Worm (Caenorhabditis elegans) whole organism, early embryonic: ENCODE measurements around the gene K08E4.3.

Source experiments
- B0310.2 ChIP-seq: sonication (generic microtip); optimal IDR thresholded peaks from 2 replicates; lab custom pipeline; 2016; ENCODE audit warnings: mild to moderate bottlenecking, missing genetic modification characterization, missing compliant biosample characterization
- ama-1 ChIP-seq: fragments of 150-350 bp; optimal IDR thresholded peaks from 2 replicates; lab custom pipeline; 2014
- flt-1 ChIP-seq: fragments of 200-800 bp; sonication (Bioruptor generic); IDR thresholded peaks from 2 replicates; pipeline ENCODE4 v1.3.6; 2022; ENCODE audit warnings: missing genetic modification characterization, missing compliant biosample characterization
- hmbx-1 ChIP-seq: sonication (generic microtip); optimal IDR thresholded peaks from 2 replicates; lab custom pipeline; 2016; ENCODE audit warnings: mild to moderate bottlenecking, missing genetic modification characterization, missing compliant biosample characterization
- hnd-1 ChIP-seq: sonication (generic microtip); optimal IDR thresholded peaks from 2 replicates; lab custom pipeline; 2016; ENCODE audit warnings: missing genetic modification characterization, missing compliant biosample characterization
- sea-1 ChIP-seq: fragments of 200-800 bp; sonication (Bioruptor generic); conservative IDR thresholded peaks from 2 replicates; pipeline ENCODE4 v1.3.6; 2022; ENCODE audit warnings: missing genetic modification characterization, missing compliant biosample characterization
- tbx-37 ChIP-seq: fragments of 200-800 bp; sonication (Bioruptor generic); conservative IDR thresholded peaks from 2 replicates; pipeline ENCODE4 v1.3.6; 2022; ENCODE audit warnings: missing genetic modification reagents, missing genetic modification characterization, missing compliant biosample characterization

- TF ChIP-seq sea-1: no peak
- TF ChIP-seq flt-1: no peak
- TF ChIP-seq ama-1 (lab: Kevin White, UChicago): no peak
- TF ChIP-seq hmbx-1 (tag; lab: Kevin White, UChicago): no peak
- TF ChIP-seq tbx-37 (GFP tag; lab: Robert Waterston, UW): no peak
- no peak for TF ChIP-seq hnd-1 (tag; lab: Kevin White, UChicago)
- no peak for TF ChIP-seq B0310.2 (tag; lab: Kevin White, UChicago)
Measured at ce11 chrIV:12047552-12048347, 9.8 kb upstream of the K08E4.3 start, which contains the start of gene T12G3.4.
